Fruit fly (Drosophila melanogaster) Kc167 (cell line): ENCODE results near the gene CG10602.

Source experiments
- Myc ChIP-seq: fragments of >200 bp; optimal IDR thresholded peaks from 2 replicates; lab custom pipeline; 2017; ENCODE audit warnings: missing external identifiers
- Sin3A ChIP-seq: fragments of >200 bp; optimal IDR thresholded peaks from 2 replicates; lab custom pipeline; 2018; ENCODE audit warnings: missing external identifiers
- h ChIP-seq: fragments of >200 bp; optimal IDR thresholded peaks from 3 replicates; lab custom pipeline; 2018; ENCODE audit warnings: missing external identifiers
- psq ChIP-seq: fragments of >200 bp; optimal IDR thresholded peaks from 2 replicates; lab custom pipeline; 2017; ENCODE audit warnings: missing external identifiers
- ttk ChIP-seq: sonication (Bioruptor generic); optimal IDR thresholded peaks from 2 replicates; lab custom pipeline; 2017; ENCODE audit warnings: missing external identifiers

DNA sequence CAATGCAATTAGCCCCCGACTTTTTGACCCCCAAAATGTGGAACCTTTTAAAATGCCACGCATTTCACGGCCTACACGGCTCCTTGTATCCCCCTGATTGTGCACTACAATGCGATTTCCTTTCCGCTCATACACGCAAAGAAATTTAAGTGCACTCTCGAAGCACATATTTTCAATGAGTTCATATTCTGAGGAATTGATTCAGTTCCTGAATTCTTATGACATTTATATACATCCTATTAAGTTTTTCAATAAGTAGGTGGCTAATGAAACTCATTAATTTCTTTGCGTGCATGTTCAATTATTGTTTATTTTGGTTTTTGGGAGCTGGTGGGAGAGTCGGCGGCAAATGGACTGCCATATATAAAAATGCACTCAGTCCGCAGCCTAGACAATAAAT lies 40.2 kb upstream of the CG10602 start:
- TF ChIP-seq psq (lab: Kevin White, UChicago), result no peak
- no peak for TF ChIP-seq Sin3A
- no peak for TF ChIP-seq h (lab: Kevin White, UChicago)
- TF ChIP-seq ttk (lab: Kevin White, UChicago), result no peak
- no peak for TF ChIP-seq Myc (lab: Kevin White, UChicago)
